Worm (Caenorhabditis elegans): Measurements from ENCODE around the gene R02F11.1.

ce11 chrV:4813825-4814224 lies 12.9 kb downstream of the R02F11.1 start:
- TF ChIP-seq cog-1 (tag; optimal IDR thresholded peaks at IDR 0.05), result no peak
- no peak for TF ChIP-seq T22C8.4 (GFP tag; IDR thresholded peaks at IDR 0.05)
- no peak for TF ChIP-seq klf-2 (GFP tag; conservative IDR thresholded peaks at IDR 0.05)
- no peak for TF ChIP-seq flt-1 (GFP tag; IDR thresholded peaks at IDR 0.05)
- TF ChIP-seq med-1 (GFP tag; optimal IDR thresholded peaks at IDR 0.05; ENCODE audit: insufficient read depth), result no peak
- TF ChIP-seq tab-1 (GFP tag; IDR thresholded peaks at IDR 0.05), result no peak
- no peak for TF ChIP-seq ztf-29 (GFP tag; IDR thresholded peaks at IDR 0.05)
- no peak for TF ChIP-seq ref-1 (GFP tag; conservative IDR thresholded peaks at IDR 0.05)
- no peak for TF ChIP-seq ztf-23 (GFP tag; IDR thresholded peaks at IDR 0.05)

Data from whole organism, midembryonic.